Fruit fly (Drosophila melanogaster): Measurements from ENCODE around the gene scf.

The scf gene

dm6 chr3L:1335989-1336961 lies 37.8 kb downstream of the scf start:
- no peak for TF ChIP-seq kay (GFP tag; ENCODE audit: borderline replicate concordance)
- peak; percentile 95 to 98 for TF ChIP-seq cnc (optimal IDR thresholded peaks at IDR 0.05)

dm6 chr3L:1342133-1342580 lies 43.7 kb downstream of the scf start, which contains the start of gene indra:
Gene indra (minus strand): TSS chr3L:1342403.
- TF ChIP-seq CG11617 (GFP tag; optimal IDR thresholded peaks at IDR 0.05), result peak; percentile 74
- TF ChIP-seq cic (GFP tag; optimal IDR thresholded peaks at IDR 0.05), result no peak
- TF ChIP-seq pad (GFP tag; optimal IDR thresholded peaks at IDR 0.05), result peak; percentile 38
- TF ChIP-seq CG5204 (GFP tag; optimal IDR thresholded peaks at IDR 0.05), result no peak
- TF ChIP-seq toe (GFP tag; optimal IDR thresholded peaks at IDR 0.05), result no peak
- TF ChIP-seq ovo (GFP tag; optimal IDR thresholded peaks at IDR 0.05), result peak; percentile 64
- peak; percentile 94 for TF ChIP-seq Mnt (GFP tag; optimal IDR thresholded peaks at IDR 0.05)
- TF ChIP-seq CG14711 (tag; optimal IDR thresholded peaks at IDR 0.05), result peak; percentile 63
- TF ChIP-seq CG7101 (tag; optimal IDR thresholded peaks at IDR 0.05), result peak; percentile 64
- TF ChIP-seq CG1620 (GFP tag; optimal IDR thresholded peaks at IDR 0.05), result peak; percentile 26
- TF ChIP-seq Hr96 (GFP tag; optimal IDR thresholded peaks at IDR 0.05), result no peak
- TF ChIP-seq Clk (GFP tag; optimal IDR thresholded peaks at IDR 0.05), result peak; percentile 31
- TF ChIP-seq tj (GFP tag; optimal IDR thresholded peaks at IDR 0.05), result peak; percentile 26
- no peak for TF ChIP-seq cnc (optimal IDR thresholded peaks at IDR 0.05)
- TF ChIP-seq Crg-1 (GFP tag; optimal IDR thresholded peaks at IDR 0.05), result peak; percentile 64
- no peak for TF ChIP-seq kay (GFP tag; ENCODE audit: borderline replicate concordance)
- TF ChIP-seq CG33017 (tag; optimal IDR thresholded peaks at IDR 0.05), result peak; percentile 28
- peak; percentile 59 for TF ChIP-seq CG7045 (GFP tag; optimal IDR thresholded peaks at IDR 0.05)
- peak; percentile 12 for TF ChIP-seq bab1 (GFP tag; optimal IDR thresholded peaks at IDR 0.05)
- peak; percentile 60 for TF ChIP-seq CG12768 (GFP tag; optimal IDR thresholded peaks at IDR 0.05)

- no peak for TF ChIP-seq bab1 (GFP tag; optimal IDR thresholded peaks at IDR 0.05)
- peak; percentile 86 for TF ChIP-seq tj (GFP tag; optimal IDR thresholded peaks at IDR 0.05)
- no peak for TF ChIP-seq CG1620 (GFP tag; optimal IDR thresholded peaks at IDR 0.05)
- no peak for TF ChIP-seq Mnt (GFP tag; optimal IDR thresholded peaks at IDR 0.05)
These were observed 48.6 kb downstream of the scf start for dm6 chr3L:1346956-1347587.

dm6 chr3L:1348248-1348647 lies 49.8 kb downstream of the scf start:
- no peak for TF ChIP-seq Crg-1 (GFP tag; optimal IDR thresholded peaks at IDR 0.05)
- no peak for TF ChIP-seq CG7101 (tag; optimal IDR thresholded peaks at IDR 0.05)
- no peak for TF ChIP-seq CG33017 (tag; optimal IDR thresholded peaks at IDR 0.05)
- no peak for TF ChIP-seq CG11617 (GFP tag; optimal IDR thresholded peaks at IDR 0.05)
- TF ChIP-seq pad (GFP tag; optimal IDR thresholded peaks at IDR 0.05), result no peak
- no peak for TF ChIP-seq CG12768 (GFP tag; optimal IDR thresholded peaks at IDR 0.05)
- TF ChIP-seq Hr96 (GFP tag; optimal IDR thresholded peaks at IDR 0.05), result no peak
- TF ChIP-seq CG5204 (GFP tag; optimal IDR thresholded peaks at IDR 0.05), result no peak
- TF ChIP-seq toe (GFP tag; optimal IDR thresholded peaks at IDR 0.05), result no peak
- TF ChIP-seq ovo (GFP tag; optimal IDR thresholded peaks at IDR 0.05), result no peak
- TF ChIP-seq Mnt (GFP tag; optimal IDR thresholded peaks at IDR 0.05), result no peak
- TF ChIP-seq tj (GFP tag; optimal IDR thresholded peaks at IDR 0.05), result no peak
- no peak for TF ChIP-seq kay (GFP tag; ENCODE audit: borderline replicate concordance)
- no peak for TF ChIP-seq cic (GFP tag; optimal IDR thresholded peaks at IDR 0.05)
- no peak for TF ChIP-seq CG7045 (GFP tag; optimal IDR thresholded peaks at IDR 0.05)
- TF ChIP-seq Clk (GFP tag; optimal IDR thresholded peaks at IDR 0.05), result no peak
- no peak for TF ChIP-seq CG14711 (tag; optimal IDR thresholded peaks at IDR 0.05)
- no peak for TF ChIP-seq cnc (optimal IDR thresholded peaks at IDR 0.05)

dm6 chr3L:1348935-1349334 lies 50.5 kb downstream of the scf start:
- TF ChIP-seq CG7045 (GFP tag; optimal IDR thresholded peaks at IDR 0.05) (no peak), cnc (optimal IDR thresholded peaks at IDR 0.05) (no peak), CG7101 (tag; optimal IDR thresholded peaks at IDR 0.05) (no peak), toe (GFP tag; optimal IDR thresholded peaks at IDR 0.05) (no peak), CG33017 (tag; optimal IDR thresholded peaks at IDR 0.05) (no peak), CG14711 (tag; optimal IDR thresholded peaks at IDR 0.05) (no peak), ovo (GFP tag; optimal IDR thresholded peaks at IDR 0.05) (no peak), kay (GFP tag; ENCODE audit: borderline replicate concordance) (no peak), CG12768 (GFP tag; optimal IDR thresholded peaks at IDR 0.05) (no peak), CG11617 (GFP tag; optimal IDR thresholded peaks at IDR 0.05) (no peak)

- TF ChIP-seq pad (GFP tag; optimal IDR thresholded peaks at IDR 0.05) (peak; percentile 83), Mnt (GFP tag; optimal IDR thresholded peaks at IDR 0.05) (no peak)
These were observed 50.9 kb downstream of the scf start for dm6 chr3L:1349397-1349796.
